Fruit fly (Drosophila melanogaster): ENCODE measurements around the gene Ude.

The Ude gene

DNA sequence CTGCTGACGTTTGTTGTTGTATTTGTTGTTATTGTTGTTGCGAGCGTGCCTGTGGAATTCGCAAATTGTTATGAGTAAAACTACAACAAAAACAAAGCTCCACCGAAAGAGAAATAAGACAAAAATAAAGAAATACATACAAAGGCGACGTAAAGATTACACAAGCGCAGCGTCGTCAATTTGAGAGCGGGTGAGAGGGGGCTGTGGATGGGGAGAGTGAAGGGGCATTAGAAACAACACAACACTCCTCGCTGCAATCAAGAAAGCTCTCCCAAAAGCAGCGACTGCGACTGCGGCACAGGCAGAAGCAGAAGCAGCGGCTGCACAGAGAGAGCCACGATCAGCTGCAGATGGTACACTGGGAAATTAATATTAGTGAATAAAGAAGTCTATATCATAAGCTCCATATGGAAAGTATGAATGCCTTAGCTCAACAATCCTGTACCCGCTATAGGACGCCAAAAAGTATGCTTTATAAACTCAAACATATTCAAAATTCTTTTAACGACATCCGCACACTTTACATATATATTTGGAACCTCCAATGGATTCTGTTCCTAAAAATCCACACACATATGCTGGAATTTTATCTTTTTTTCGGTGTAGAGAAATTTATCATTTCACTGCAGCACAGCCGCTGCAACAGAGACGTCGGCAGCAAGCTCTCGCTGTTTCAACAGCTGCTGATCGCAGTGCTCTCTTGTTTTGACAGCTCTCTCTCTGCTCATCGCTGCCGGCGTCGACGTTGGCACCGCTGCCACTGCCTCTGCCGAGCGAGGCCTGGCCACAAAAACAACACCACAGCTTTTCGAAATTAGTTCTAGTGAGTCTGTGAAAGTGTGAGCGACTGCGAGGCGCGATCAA, 30.7 kb downstream of the Ude start, which contains the start of gene CG13631 (continued):
- TF ChIP-seq bsh (GFP tag; optimal IDR thresholded peaks at IDR 0.05) (peak; percentile 91 to 98), GATAe (GFP tag; conservative IDR thresholded peaks at IDR 0.05) (no peak), CG13296 (GFP tag; optimal IDR thresholded peaks at IDR 0.05) (peak; percentile 63), grau (tag; optimal IDR thresholded peaks at IDR 0.05) (peak; percentile 92), fd3F (GFP tag; optimal IDR thresholded peaks at IDR 0.05) (no peak), CG12155 (GFP tag; optimal IDR thresholded peaks at IDR 0.05) (peak; percentile 82), CG2889 (GFP tag; IDR thresholded peaks at IDR 0.05) (peak; percentile 69; the same call in 1 of the 3 replicates), YL-1 (GFP tag; optimal IDR thresholded peaks at IDR 0.05) (peak; percentile 32), prd (optimal IDR thresholded peaks at IDR 0.05) (no peak), prd (GFP tag; IDR thresholded peaks at IDR 0.05) (peak; percentile 95), CG14050 (GFP tag; IDR thresholded peaks at IDR 0.05) (peak; percentile 87), ara (GFP tag; IDR thresholded peaks at IDR 0.05) (peak; percentile 94), Atf-2 (GFP tag; optimal IDR thresholded peaks at IDR 0.05) (peak; percentile 96), tap (tag; optimal IDR thresholded peaks at IDR 0.05) (peak; percentile 93), lbe (GFP tag; optimal IDR thresholded peaks at IDR 0.05) (peak; percentile 89), Mrtf (GFP tag; IDR thresholded peaks at IDR 0.05) (peak; percentile 86), ssp (GFP tag; IDR thresholded peaks at IDR 0.05) (peak; percentile 89), CG6854 (GFP tag; optimal IDR thresholded peaks at IDR 0.05) (peak; percentile 67), D19A (tag; optimal IDR thresholded peaks at IDR 0.05) (peak; percentile 92), maf-S (GFP tag; optimal IDR thresholded peaks at IDR 0.05) (peak; percentile 85), Usf (GFP tag; optimal IDR thresholded peaks at IDR 0.05) (peak; percentile 71), Trl (optimal IDR thresholded peaks at IDR 0.05) (peak; percentile 66 to 67), Trl (GFP tag; optimal IDR thresholded peaks at IDR 0.05) (peak; percentile 93), CG17359 (tag; optimal IDR thresholded peaks at IDR 0.05) (peak; percentile 96), CG17829 (tag; optimal IDR thresholded peaks at IDR 0.05) (peak; percentile 96), gem (tag; optimal IDR thresholded peaks at IDR 0.05) (peak; percentile 98), CrebB (tag; optimal IDR thresholded peaks at IDR 0.05) (peak; percentile 76), CG4282 (GFP tag; optimal IDR thresholded peaks at IDR 0.05) (peak; percentile 60), Optix (GFP tag; IDR thresholded peaks at IDR 0.05) (peak; percentile 95), CoRest (tag; optimal IDR thresholded peaks at IDR 0.05) (peak; percentile 97), pfk (GFP tag; optimal IDR thresholded peaks at IDR 0.05) (no peak), Ssrp (tag; optimal IDR thresholded peaks at IDR 0.05) (peak; percentile 98), tx (GFP tag; optimal IDR thresholded peaks at IDR 0.05) (peak; percentile 91), CG1647 (GFP tag; optimal IDR thresholded peaks at IDR 0.05) (peak; percentile 89), Dfd (GFP tag; optimal IDR thresholded peaks at IDR 0.05) (no peak), Fer3 (tag; optimal IDR thresholded peaks at IDR 0.05) (peak; percentile 73), CG6765 (GFP tag; optimal IDR thresholded peaks at IDR 0.05) (peak; percentile 9), Doc3 (GFP tag; IDR thresholded peaks at IDR 0.05; ENCODE audit: partially characterized antibody) (no peak), CG9609 (GFP tag; optimal IDR thresholded peaks at IDR 0.05) (peak; percentile 91), fd64A (GFP tag; optimal IDR thresholded peaks at IDR 0.05) (peak; percentile 90), Vsx1 (GFP tag; optimal IDR thresholded peaks at IDR 0.05) (peak; percentile 81), Ravus (GFP tag; IDR thresholded peaks at IDR 0.05) (peak; percentile 51), CG15073 (GFP tag; optimal IDR thresholded peaks at IDR 0.05) (peak; percentile 82), BEAF-32 (GFP tag; optimal IDR thresholded peaks at IDR 0.05) (no peak), bbx (GFP tag; IDR thresholded peaks at IDR 0.05; ENCODE audit: partially characterized antibody) (no peak), vfl (GFP tag; optimal IDR thresholded peaks at IDR 0.05) (peak; percentile 73), CG15696 (tag; optimal IDR thresholded peaks at IDR 0.05) (peak; percentile 66), Xbp1 (GFP tag; optimal IDR thresholded peaks at IDR 0.05) (peak; percentile 96), CG8290 (GFP tag; optimal IDR thresholded peaks at IDR 0.05) (peak; percentile 89), CG8290 (tag; optimal IDR thresholded peaks at IDR 0.05) (peak; percentile 17 to 90)

All from whole organism, embryonic.